Fruit fly (Drosophila melanogaster) whole organism, wandering third instar larva: Measurements from ENCODE around the gene CG43294.

Experiments used
- Abd-B ChIP-seq: fragments of >200 bp; optimal IDR thresholded peaks from 2 replicates; lab custom pipeline; 2017; ENCODE audit warnings: missing biosample characterization, missing genetic modification characterization
- CrebA ChIP-seq: fragments of 200-800 bp; sonication (Bioruptor generic); optimal IDR thresholded peaks from 2 replicates; lab custom pipeline; 2016; ENCODE audit warnings: missing biosample characterization, mild to moderate bottlenecking, missing genetic modification characterization, borderline replicate concordance
- Sp1 ChIP-seq: fragments of 200-800 bp; sonication (Bioruptor generic); optimal IDR thresholded peaks from 3 replicates; lab custom pipeline; 2019; ENCODE audit warnings: missing biosample characterization, mild to moderate bottlenecking, missing genetic modification characterization, moderate library complexity
- ey ChIP-seq: fragments of 200-800 bp; sonication (Bioruptor generic); optimal IDR thresholded peaks from 2 replicates; lab custom pipeline; 2016; ENCODE audit warnings: missing biosample characterization, missing genetic modification characterization
- lola ChIP-seq: fragments of >200 bp; optimal IDR thresholded peaks from 2 replicates; lab custom pipeline; 2017; ENCODE audit warnings: missing biosample characterization, missing genetic modification characterization
- psq ChIP-seq: fragments of 200-800 bp; sonication (Bioruptor generic); optimal IDR thresholded peaks from 3 replicates; lab custom pipeline; 2017; ENCODE audit warnings: missing biosample characterization, mild to moderate bottlenecking, missing genetic modification characterization, moderate library complexity
- rgr ChIP-seq: fragments of 200-800 bp; sonication (Bioruptor generic); optimal IDR thresholded peaks from 3 replicates; lab custom pipeline; 2016; ENCODE audit warnings: missing biosample characterization, mild to moderate bottlenecking, missing genetic modification characterization

DNA sequence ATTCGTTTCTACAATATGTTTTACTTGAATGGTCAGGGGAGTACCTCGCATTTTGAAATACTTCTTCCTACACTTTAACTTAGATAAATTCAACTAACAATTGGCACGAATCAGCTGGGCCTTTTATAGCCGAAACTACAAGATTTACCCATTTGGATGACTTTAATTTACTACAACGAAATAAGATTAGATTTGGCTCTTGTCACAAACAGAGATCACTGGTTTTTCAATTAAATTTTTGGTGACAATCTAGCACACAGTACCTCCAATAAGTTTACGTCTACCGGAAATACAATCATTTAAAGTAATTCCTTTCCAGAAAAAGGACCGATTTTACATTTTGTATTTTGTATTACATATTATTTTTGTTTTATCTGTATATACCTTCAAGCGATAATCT is 13.3 kb upstream of the CG43294 start, which contains the start of gene CG5883:
- TF ChIP-seq Abd-B (GFP tag; lab: Kevin White, UChicago) (no peak), Sp1 (GFP tag; lab: Kevin White, UChicago) (no peak), ey (GFP tag; lab: Kevin White, UChicago) (no peak), psq (GFP tag; lab: Kevin White, UChicago) (no peak), lola (GFP tag; lab: Kevin White, UChicago) (no peak), rgr (GFP tag; lab: Kevin White, UChicago) (no peak), CrebA (no peak)
